Worm (Caenorhabditis elegans): ENCODE measurements around the gene F20H11.4.

Gene F20H11.4

ce11 chrIII:6606022-6606467, 2.4 kb upstream of the F20H11.4 start (continued):
- TF ChIP-seq ceh-40 (GFP tag; IDR thresholded peaks at IDR 0.05) (no peak), attf-3 (GFP tag; conservative IDR thresholded peaks at IDR 0.05) (no peak), snpc-1.1 (tag; optimal IDR thresholded peaks at IDR 0.05; ENCODE audit: insufficient read depth) (peak; percentile 6), unc-62 (GFP tag; optimal IDR thresholded peaks at IDR 0.05) (no peak), B0019.2 (GFP tag; conservative IDR thresholded peaks at IDR 0.05) (no peak), efl-1 (GFP tag; optimal IDR thresholded peaks at IDR 0.05) (peak; percentile 29), aptf-2 (GFP tag; conservative IDR thresholded peaks at IDR 0.05) (no peak), ceh-100 (GFP tag; IDR thresholded peaks at IDR 0.05) (0 out of 2 replicates have a peak, but pooled peaks have one; percentile 24), mes-4 (tag; optimal IDR thresholded peaks at IDR 0.05) (no peak), lin-35 (GFP tag; optimal IDR thresholded peaks at IDR 0.05) (peak in 1 of 3 experiments; percentile 69), attf-5 (GFP tag; optimal IDR thresholded peaks at IDR 0.05) (peak; percentile 92), T26A5.8 (tag; optimal IDR thresholded peaks at IDR 0.05) (peak; percentile 27)

- TF ChIP-seq attf-5 (GFP tag; optimal IDR thresholded peaks at IDR 0.05) (no peak), ceh-40 (GFP tag; IDR thresholded peaks at IDR 0.05) (no peak), F33H1.4 (GFP tag; IDR thresholded peaks at IDR 0.05) (no peak)
Measured at ce11 chrIII:6606641-6607040, 1.8 kb upstream of the F20H11.4 start.

- TF ChIP-seq tlf-1 (GFP tag; optimal IDR thresholded peaks at IDR 0.05) = no peak
- TF ChIP-seq zfh-2 (GFP tag; conservative IDR thresholded peaks at IDR 0.05) = 0 out of 2 replicates have a peak, but pooled peaks have one; percentile 6
- TF ChIP-seq madf-6 (GFP tag; IDR thresholded peaks at IDR 0.05) = 0 out of 2 replicates have a peak, but pooled peaks have one; percentile 10
Measured at ce11 chrIII:6607067-6607466, 1.4 kb upstream of the F20H11.4 start.

DNA sequence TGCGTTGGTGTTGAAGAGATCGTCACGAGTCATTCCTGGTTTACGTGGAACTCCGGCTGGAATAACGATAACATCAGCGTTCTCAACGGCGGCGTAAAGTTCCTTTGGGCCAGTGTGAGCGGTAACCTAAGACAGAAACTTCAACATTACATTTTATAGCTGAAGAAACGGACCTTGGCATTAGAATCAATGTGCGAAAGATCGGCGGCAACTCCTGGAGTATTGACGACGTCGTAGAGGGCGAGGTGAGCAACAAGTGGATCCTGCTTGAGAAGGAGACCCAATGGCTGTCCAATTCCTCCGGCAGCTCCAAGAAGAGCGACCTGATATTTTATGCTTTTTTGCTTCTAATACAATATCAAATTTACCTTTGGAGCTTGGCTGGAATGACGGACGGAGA, 776 bp upstream of the F20H11.4 start:
- TF ChIP-seq lin-26 (GFP tag; IDR thresholded peaks at IDR 0.05) (peak; percentile 56; the same call in 1 of the 2 replicates), chd-7 (tag; optimal IDR thresholded peaks at IDR 0.05) (no peak)

DNA sequence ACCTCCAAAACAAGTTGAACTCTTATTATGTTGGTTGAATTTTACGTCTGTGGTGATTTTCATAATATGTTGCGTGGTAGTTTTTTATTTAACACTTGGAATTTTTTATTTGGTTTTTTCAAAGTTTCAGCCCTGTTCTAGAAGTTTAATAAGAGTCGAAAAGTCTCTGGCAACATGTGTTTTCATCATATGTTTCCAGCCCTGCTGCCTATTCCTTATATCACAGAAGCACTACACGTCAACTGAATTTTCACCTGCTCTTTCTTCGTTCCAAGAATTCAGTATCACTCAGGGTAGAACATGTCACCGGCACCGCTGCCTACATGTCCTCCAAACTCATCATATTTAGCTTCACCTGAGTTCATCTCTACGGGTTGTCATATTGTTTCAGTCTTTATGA, 2.1 kb downstream of the F20H11.4 start, which contains the start of gene srh-40:
srh-40 (plus strand) TSS at position 301 of the 400 bp plus-strand sequence.
- TF ChIP-seq ztf-25 (GFP tag; IDR thresholded peaks at IDR 0.05) (no peak), cebp-1 (GFP tag; IDR thresholded peaks at IDR 0.05) (no peak), cebp-1 (tag; optimal IDR thresholded peaks at IDR 0.05) (no peak), mxl-1 (tag; optimal IDR thresholded peaks at IDR 0.05) (no peak), Y56A3A.18 (GFP tag; IDR thresholded peaks at IDR 0.05) (no peak), ceh-91 (GFP tag; IDR thresholded peaks at IDR 0.05) (no peak), ztf-6 (GFP tag; IDR thresholded peaks at IDR 0.05) (no peak), ekl-4 (GFP tag; IDR thresholded peaks at IDR 0.05) (no peak), zim-3 (tag; optimal IDR thresholded peaks at IDR 0.05) (no peak), ZK185.1 (tag; optimal IDR thresholded peaks at IDR 0.05; ENCODE audit: poor library complexity, severe bottlenecking) (no peak), hlh-26 (GFP tag; conservative IDR thresholded peaks at IDR 0.05) (no peak), Y53F4B.3 (GFP tag; IDR thresholded peaks at IDR 0.05) (no peak), lin-54 (GFP tag; optimal IDR thresholded peaks at IDR 0.05) (no peak), tbx-9 (tag; optimal IDR thresholded peaks at IDR 0.05; ENCODE audit: borderline replicate concordance) (no peak), lin-35 (GFP tag; optimal IDR thresholded peaks at IDR 0.05) (no peak), madf-8 (GFP tag; conservative IDR thresholded peaks at IDR 0.05) (no peak), ztf-28 (GFP tag; IDR thresholded peaks at IDR 0.05) (no peak), unc-130 (GFP tag; optimal IDR thresholded peaks at IDR 0.05) (no peak), T07F8.4 (tag; optimal IDR thresholded peaks at IDR 0.05) (no peak)
